Fruit fly (Drosophila melanogaster): ENCODE measurements around the gene CG15803.

Gene CG15803

dm6 chr3R:18360630-18361260, at the start of gene CG15803:
CG15803 (minus strand) TSS chr3R:18360728.
- TF ChIP-seq h (optimal IDR thresholded peaks at IDR 0.05), result no peak
- TF ChIP-seq psq (optimal IDR thresholded peaks at IDR 0.05), result no peak
- TF ChIP-seq Myc (optimal IDR thresholded peaks at IDR 0.05), result no peak

- TF ChIP-seq Myc (optimal IDR thresholded peaks at IDR 0.05) (no peak), ttk (optimal IDR thresholded peaks at IDR 0.05) (no peak), insv (optimal IDR thresholded peaks at IDR 0.05) (no peak), h (optimal IDR thresholded peaks at IDR 0.05) (no peak), psq (optimal IDR thresholded peaks at IDR 0.05) (no peak), Sin3A (optimal IDR thresholded peaks at IDR 0.05) (no peak)
These were observed 44.2 kb upstream of the CG15803 start, which contains the start of gene CG7685 for dm6 chr3R:18404713-18405112. CG7685 (plus strand) TSS chr3R:18404940.

dm6 chr3R:18402549-18403429, 42.3 kb upstream of the CG15803 start, which contains the start of the genes Wdr37 and koko:
Wdr37 (minus strand) TSS chr3R:18402716.
koko (plus strand) TSS chr3R:18403026.
- TF ChIP-seq h (optimal IDR thresholded peaks at IDR 0.05) (no peak), psq (optimal IDR thresholded peaks at IDR 0.05) (no peak), Myc (optimal IDR thresholded peaks at IDR 0.05) (no peak), ttk (optimal IDR thresholded peaks at IDR 0.05) (no peak), Sin3A (optimal IDR thresholded peaks at IDR 0.05) (no peak), insv (optimal IDR thresholded peaks at IDR 0.05) (no peak)

dm6 chr3R:18399698-18400020, 39.1 kb upstream of the CG15803 start:
- TF ChIP-seq h (optimal IDR thresholded peaks at IDR 0.05) (no peak), psq (optimal IDR thresholded peaks at IDR 0.05) (no peak), insv (optimal IDR thresholded peaks at IDR 0.05) (no peak), ttk (optimal IDR thresholded peaks at IDR 0.05) (no peak), Myc (optimal IDR thresholded peaks at IDR 0.05) (no peak), Sin3A (optimal IDR thresholded peaks at IDR 0.05) (no peak)

- TF ChIP-seq insv (optimal IDR thresholded peaks at IDR 0.05), result no peak
- no peak for TF ChIP-seq psq (optimal IDR thresholded peaks at IDR 0.05)
- no peak for TF ChIP-seq ttk (optimal IDR thresholded peaks at IDR 0.05)
- no peak for TF ChIP-seq Sin3A (optimal IDR thresholded peaks at IDR 0.05)
- TF ChIP-seq h (optimal IDR thresholded peaks at IDR 0.05), result no peak
- no peak for TF ChIP-seq Myc (optimal IDR thresholded peaks at IDR 0.05)
These were observed 38.6 kb upstream of the CG15803 start, which contains the start of gene Vha100-2 for dm6 chr3R:18398954-18399697. Vha100-2 (minus strand) TSS chr3R:18399169.

- TF ChIP-seq psq (optimal IDR thresholded peaks at IDR 0.05), result peak; percentile 3
- no peak for TF ChIP-seq insv (optimal IDR thresholded peaks at IDR 0.05)
These were observed 38.0 kb upstream of the CG15803 start for dm6 chr3R:18398460-18398901.

dm6 chr3R:18397834-18398378, 37.4 kb upstream of the CG15803 start:
- TF ChIP-seq Sin3A (optimal IDR thresholded peaks at IDR 0.05), result no peak
- TF ChIP-seq Myc (optimal IDR thresholded peaks at IDR 0.05), result no peak
- TF ChIP-seq h (optimal IDR thresholded peaks at IDR 0.05), result no peak
- no peak for TF ChIP-seq insv (optimal IDR thresholded peaks at IDR 0.05)
- TF ChIP-seq psq (optimal IDR thresholded peaks at IDR 0.05), result no peak
- no peak for TF ChIP-seq ttk (optimal IDR thresholded peaks at IDR 0.05)

dm6 chr3R:18396801-18397604, 36.5 kb upstream of the CG15803 start, which contains the start of gene Vti1b:
Vti1b (plus strand) TSS chr3R:18396995.
- TF ChIP-seq insv (optimal IDR thresholded peaks at IDR 0.05), result no peak
- TF ChIP-seq psq (optimal IDR thresholded peaks at IDR 0.05), result no peak
- no peak for TF ChIP-seq ttk (optimal IDR thresholded peaks at IDR 0.05)
- no peak for TF ChIP-seq h (optimal IDR thresholded peaks at IDR 0.05)
- no peak for TF ChIP-seq Sin3A (optimal IDR thresholded peaks at IDR 0.05)
- TF ChIP-seq Myc (optimal IDR thresholded peaks at IDR 0.05), result no peak

dm6 chr3R:18395694-18396093, 35.2 kb upstream of the CG15803 start:
- no peak for TF ChIP-seq insv (optimal IDR thresholded peaks at IDR 0.05)
- no peak for TF ChIP-seq h (optimal IDR thresholded peaks at IDR 0.05)
- TF ChIP-seq Myc (optimal IDR thresholded peaks at IDR 0.05), result no peak
- no peak for TF ChIP-seq Sin3A (optimal IDR thresholded peaks at IDR 0.05)
- TF ChIP-seq psq (optimal IDR thresholded peaks at IDR 0.05), result no peak
- no peak for TF ChIP-seq ttk (optimal IDR thresholded peaks at IDR 0.05)

- TF ChIP-seq h (optimal IDR thresholded peaks at IDR 0.05) (no peak), Myc (optimal IDR thresholded peaks at IDR 0.05) (no peak)
These were observed 34.3 kb upstream of the CG15803 start for dm6 chr3R:18394876-18395275.

dm6 chr3R:18393436-18393835, 32.9 kb upstream of the CG15803 start:
- TF ChIP-seq Myc (optimal IDR thresholded peaks at IDR 0.05) (no peak), Sin3A (optimal IDR thresholded peaks at IDR 0.05) (no peak), insv (optimal IDR thresholded peaks at IDR 0.05) (no peak), psq (optimal IDR thresholded peaks at IDR 0.05) (no peak), h (optimal IDR thresholded peaks at IDR 0.05) (no peak), ttk (optimal IDR thresholded peaks at IDR 0.05) (no peak)

Measured in Kc167 (cell line).